Fruit fly (Drosophila melanogaster): ENCODE results near the gene lft.

dm6 chr2L:10403803-10404315, 39.6 kb downstream of the lft start:
- TF ChIP-seq EcR (GFP tag; optimal IDR thresholded peaks at IDR 0.05) (no peak), pan (optimal IDR thresholded peaks at IDR 0.05) (no peak)

Data from whole organism.